Fruit fly (Drosophila melanogaster) whole organism: ENCODE data around the gene Pgm1.

Experiments used
- CG8478 ChIP-seq: fragments of >200 bp; optimal IDR thresholded peaks from 2 replicates; lab custom pipeline; 2018; ENCODE audit warnings: inconsistent platforms
- pan ChIP-seq: fragments of >200 bp; optimal IDR thresholded peaks from 2 replicates; lab custom pipeline; 2017
- usp ChIP-seq: fragments of >200 bp; optimal IDR thresholded peaks from 2 replicates; lab custom pipeline; 2017; ENCODE audit warnings: missing biosample characterization, missing genetic modification characterization, mixed read lengths

DNA sequence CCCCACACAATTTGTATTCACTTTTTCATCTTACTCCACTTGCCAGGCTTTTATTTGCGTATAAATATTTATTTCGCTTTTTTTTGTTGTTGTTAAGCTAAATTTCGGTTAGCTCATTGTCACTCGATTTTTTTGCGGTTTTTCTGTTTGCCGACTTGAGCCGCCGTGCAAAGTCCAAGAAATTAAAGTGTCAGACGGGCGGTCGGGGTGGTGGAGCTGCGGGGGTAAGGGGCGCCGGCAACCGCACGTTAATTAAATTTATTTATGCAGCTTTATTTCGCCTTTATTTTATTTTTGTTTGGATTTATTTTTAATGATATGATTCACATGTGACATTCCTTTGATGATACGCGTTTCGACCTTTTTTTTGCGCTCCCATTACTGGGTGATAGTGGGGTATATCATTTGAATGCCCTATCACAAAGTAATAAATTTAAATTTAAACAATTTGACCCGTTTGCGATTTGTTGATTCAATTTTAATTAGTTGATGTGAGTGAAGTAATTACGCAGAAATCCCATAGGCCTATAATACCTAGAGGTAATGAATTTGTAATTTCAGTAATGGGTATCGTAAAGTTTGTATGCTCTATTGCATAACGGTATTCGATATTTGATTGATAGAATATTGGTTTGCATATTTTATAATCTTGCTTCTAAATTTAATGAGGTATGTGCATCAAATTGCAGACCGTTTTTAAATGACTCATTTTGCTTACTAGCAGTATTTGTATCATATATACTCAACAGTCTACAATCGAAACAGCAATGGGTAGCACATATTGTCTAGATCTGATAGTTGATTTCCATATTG, 37.2 kb upstream of the Pgm1 start:
- TF ChIP-seq usp (no peak), pan (lab: Kevin White, UChicago) (no peak), CG8478 (lab: Kevin White, UChicago) (no peak)
